Fruit fly (Drosophila melanogaster) whole organism, pupa: ENCODE data around the gene EndoA.

Source experiments
- CG10348 ChIP-seq: fragments of 200-800 bp; sonication (Bioruptor generic); IDR thresholded peaks from 2 replicates; pipeline ENCODE4 v1.3.6; 2022; ENCODE audit warnings: missing biosample characterization, missing genetic modification characterization
- CG12605 ChIP-seq: fragments of 200-800 bp; sonication (Bioruptor generic); IDR thresholded peaks from 2 replicates; pipeline ENCODE4 v1.3.6; 2022; ENCODE audit warnings: missing biosample characterization, missing genetic modification characterization
- CG13204 ChIP-seq: fragments of 200-800 bp; sonication (Bioruptor generic); optimal IDR thresholded peaks from 2 replicates; lab custom pipeline; 2018; ENCODE audit warnings: missing biosample characterization, mild to moderate bottlenecking, missing genetic modification characterization, moderate library complexity
- CG14655 ChIP-seq: fragments of 200-800 bp; sonication (Bioruptor generic); optimal IDR thresholded peaks from 3 replicates; lab custom pipeline; 2017; ENCODE audit warnings: mild to moderate bottlenecking, missing biosample characterization, missing genetic modification reagents, missing genetic modification characterization
- CG15710 ChIP-seq: fragments of 200-800 bp; sonication (Bioruptor generic); optimal IDR thresholded peaks from 2 replicates; lab custom pipeline; 2018; ENCODE audit warnings: missing biosample characterization, mild to moderate bottlenecking, missing genetic modification characterization, moderate library complexity
- CG17806 ChIP-seq: fragments of 200-800 bp; sonication (Bioruptor generic); optimal IDR thresholded peaks from 2 replicates; lab custom pipeline; 2018; ENCODE audit warnings: missing biosample characterization, mild to moderate bottlenecking, missing genetic modification characterization, moderate library complexity
- CG32121 ChIP-seq: fragments of 200-800 bp; sonication (Bioruptor generic); IDR thresholded peaks from 2 replicates; pipeline ENCODE4 v1.3.6; 2022; ENCODE audit warnings: missing biosample characterization, missing genetic modification characterization
- CG34367 ChIP-seq: fragments of 200-800 bp; sonication (Bioruptor generic); optimal IDR thresholded peaks from 2 replicates; lab custom pipeline; 2018; ENCODE audit warnings: missing biosample characterization, mild to moderate bottlenecking, missing genetic modification characterization
- CG4496 ChIP-seq: fragments of 200-800 bp; sonication (Bioruptor generic); IDR thresholded peaks from 3 replicates; pipeline ENCODE4 v1.3.6; 2022; ENCODE audit warnings: missing biosample characterization, missing genetic modification characterization
- CG8159 ChIP-seq: fragments of 200-800 bp; sonication (Bioruptor generic); optimal IDR thresholded peaks from 3 replicates; lab custom pipeline; 2018; ENCODE audit warnings: missing biosample characterization, mild to moderate bottlenecking, missing genetic modification characterization, moderate library complexity
- CG8301 ChIP-seq: fragments of 200-800 bp; sonication (Bioruptor generic); optimal IDR thresholded peaks from 2 replicates; lab custom pipeline; 2018; ENCODE audit warnings: missing biosample characterization, mild to moderate bottlenecking, missing genetic modification characterization
- CG9948 ChIP-seq: fragments of 200-800 bp; sonication (Bioruptor generic); optimal IDR thresholded peaks from 2 replicates; lab custom pipeline; 2018; ENCODE audit warnings: missing biosample characterization, mild to moderate bottlenecking, missing genetic modification characterization, moderate library complexity
- D1 ChIP-seq: fragments of 200-800 bp; sonication (Bioruptor generic); optimal IDR thresholded peaks from 2 replicates; lab custom pipeline; 2018; ENCODE audit warnings: missing biosample characterization, mild to moderate bottlenecking, missing genetic modification characterization, moderate library complexity
- EcR ChIP-seq: fragments of 200-800 bp; sonication (Bioruptor generic); optimal IDR thresholded peaks from 3 replicates; lab custom pipeline; 2019; ENCODE audit warnings: missing biosample characterization, missing genetic modification characterization, mild to moderate bottlenecking, moderate library complexity, missing genetic modification reagents
- Ets98B ChIP-seq: fragments of 200-800 bp; sonication (Bioruptor generic); IDR thresholded peaks from 2 replicates; pipeline ENCODE4 v1.3.6; 2022; ENCODE audit warnings: missing biosample characterization, missing genetic modification characterization
- Pif1A ChIP-seq: fragments of 200-800 bp; sonication (Bioruptor generic); optimal IDR thresholded peaks from 3 replicates; lab custom pipeline; 2016; ENCODE audit warnings: missing biosample characterization, missing genetic modification characterization
- Pif1B ChIP-seq: fragments of 200-800 bp; sonication (Bioruptor generic); optimal IDR thresholded peaks from 3 replicates; lab custom pipeline; 2016; ENCODE audit warnings: missing biosample characterization, missing genetic modification characterization
- Snoo ChIP-seq: fragments of 200-800 bp; sonication (Bioruptor generic); optimal IDR thresholded peaks from 3 replicates; lab custom pipeline; 2017; ENCODE audit warnings: missing biosample characterization, mild to moderate bottlenecking, missing genetic modification characterization, inconsistent platforms
- fd96Ca ChIP-seq: fragments of 200-800 bp; sonication (Bioruptor generic); IDR thresholded peaks from 3 replicates; pipeline ENCODE4 v1.3.6; 2022; ENCODE audit warnings: missing biosample characterization, missing genetic modification characterization
- gl ChIP-seq: fragments of 200-800 bp; sonication (Bioruptor generic); optimal IDR thresholded peaks from 2 replicates; lab custom pipeline; 2018; ENCODE audit warnings: missing biosample characterization, mild to moderate bottlenecking, missing genetic modification characterization
- rn ChIP-seq: fragments of 200-800 bp; sonication (Bioruptor generic); IDR thresholded peaks from 2 replicates; pipeline ENCODE4 v1.3.6; 2022; ENCODE audit warnings: missing biosample characterization, missing genetic modification characterization

The EndoA gene

DNA sequence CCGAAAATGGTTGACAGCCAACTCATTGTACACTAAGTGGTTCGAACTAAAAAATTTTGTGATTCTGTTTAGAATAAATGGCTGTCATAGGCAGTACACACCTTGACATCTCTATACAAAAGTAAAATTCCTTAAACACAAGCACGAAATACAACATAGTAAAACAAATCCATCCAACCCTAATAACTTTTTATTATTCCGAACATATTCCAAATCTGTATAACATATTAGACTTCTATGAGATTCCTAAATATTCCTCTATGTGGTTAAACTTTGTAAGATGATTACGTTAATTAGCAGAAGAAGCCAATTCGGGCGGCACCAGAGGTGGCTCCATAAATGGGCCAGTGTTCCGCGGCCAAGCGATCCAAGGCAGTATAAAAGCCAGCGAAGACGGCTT lies 4.2 kb upstream of the EndoA start, which contains the start of gene CG14294:
CG14294 (minus strand) TSS at position 101 of the 400 bp plus-strand sequence.
- TF ChIP-seq CG32121 (GFP tag; lab: Robert Waterston, UW) (no peak), rn (no peak), CG17806 (no peak), CG9948 (no peak), CG14655 (GFP tag; lab: Kevin White, UChicago) (no peak), CG13204 (GFP tag; lab: Kevin White, UChicago) (no peak), CG12605 (no peak), Snoo (no peak), Pif1B (GFP tag; lab: Kevin White, UChicago) (no peak)

DNA sequence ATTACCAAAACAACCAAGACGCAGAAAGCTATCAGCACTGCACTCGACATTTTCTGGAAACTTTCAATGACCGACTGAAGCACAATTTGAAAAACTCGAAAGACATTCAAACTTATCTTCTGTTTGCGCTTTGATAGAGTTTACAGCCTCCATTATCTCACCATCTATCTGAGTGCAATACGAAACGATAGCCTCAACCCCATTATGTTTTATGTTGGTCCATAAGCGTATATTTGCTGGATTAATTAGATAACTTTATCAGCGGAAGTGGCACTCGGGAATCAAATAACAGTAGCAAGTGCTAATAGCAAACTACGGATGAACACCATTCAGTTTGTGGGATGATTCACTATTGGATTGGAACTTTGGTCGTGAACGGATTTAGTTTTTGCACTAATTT lies 3.6 kb upstream of the EndoA start, which contains the start of gene CG34284:
CG34284 (minus strand) TSS at position 76 of the 400 bp plus-strand sequence.
- TF ChIP-seq Pif1B (GFP tag; lab: Kevin White, UChicago) (no peak), CG13204 (GFP tag; lab: Kevin White, UChicago) (no peak), gl (tag; lab: Kevin White, UChicago) (no peak), CG8159 (tag; lab: Kevin White, UChicago) (no peak), rn (no peak), D1 (tag; lab: Kevin White, UChicago) (no peak), CG8301 (tag; lab: Kevin White, UChicago) (no peak), EcR (GFP tag; lab: Kevin White, UChicago) (no peak), CG12605 (no peak), Ets98B (GFP tag; lab: Robert Waterston, UW) (no peak), Snoo (no peak), CG9948 (no peak), fd96Ca (GFP tag; lab: Robert Waterston, UW) (no peak), Pif1A (GFP tag; lab: Kevin White, UChicago) (no peak), CG34367 (tag; lab: Kevin White, UChicago) (no peak), CG15710 (no peak), CG32121 (GFP tag; lab: Robert Waterston, UW) (no peak), CG4496 (no peak), CG17806 (no peak)

DNA sequence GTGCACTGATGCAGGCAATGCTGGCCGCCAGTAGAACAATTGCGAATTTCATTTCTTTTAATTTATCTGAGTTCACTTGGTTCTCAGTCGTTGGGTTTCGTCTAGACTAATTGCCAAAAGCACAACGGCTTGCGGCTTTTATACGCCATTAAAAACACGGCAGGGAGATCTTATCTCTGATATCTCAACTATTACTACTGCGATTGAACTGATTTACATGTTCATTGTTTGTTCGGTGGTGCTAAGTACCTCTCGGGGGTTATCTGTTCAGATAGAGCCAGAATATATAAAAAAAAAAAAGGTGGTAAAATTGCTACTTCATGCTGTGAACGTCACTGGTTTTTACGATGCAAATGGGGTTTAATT lies 871 bp upstream of the EndoA start, which contains the start of gene CG14292:
CG14292 (minus strand) TSS at position 101 of the 366 bp plus-strand sequence.
- TF ChIP-seq D1 (tag; lab: Kevin White, UChicago) = no peak
- TF ChIP-seq CG8159 (tag; lab: Kevin White, UChicago) = no peak
- TF ChIP-seq CG17806 = no peak
- TF ChIP-seq CG14655 (GFP tag; lab: Kevin White, UChicago) = no peak
- TF ChIP-seq fd96Ca (GFP tag; lab: Robert Waterston, UW) = no peak

DNA sequence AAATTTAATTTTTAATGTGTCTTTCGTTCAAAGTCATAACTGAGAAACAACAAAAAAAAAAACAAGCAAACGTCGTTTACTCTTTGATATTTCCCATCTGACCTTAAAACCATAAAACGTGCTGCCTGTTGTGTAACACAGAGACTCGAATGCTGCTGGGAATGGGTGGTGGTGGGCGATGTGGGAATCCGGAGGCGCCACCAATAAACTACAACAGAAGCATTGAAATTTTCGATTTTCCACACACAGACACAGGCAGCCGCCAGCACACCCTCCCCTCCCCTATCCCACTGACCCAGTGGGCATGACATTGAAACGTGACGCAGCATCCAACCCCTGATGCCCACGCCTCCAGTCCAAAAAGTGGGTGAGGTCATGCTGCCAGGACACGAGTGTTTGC lies 3.9 kb downstream of the EndoA start:
- TF ChIP-seq Pif1B (GFP tag; lab: Kevin White, UChicago) (no peak), CG12605 (no peak), CG10348 (GFP tag; lab: Robert Waterston, UW) (no peak), CG15710 (no peak), gl (tag; lab: Kevin White, UChicago) (no peak), Pif1A (GFP tag; lab: Kevin White, UChicago) (no peak), CG8301 (tag; lab: Kevin White, UChicago) (no peak), EcR (GFP tag; lab: Kevin White, UChicago) (no peak), Snoo (no peak), CG4496 (no peak), fd96Ca (GFP tag; lab: Robert Waterston, UW) (no peak), CG17806 (no peak), CG9948 (no peak), CG13204 (GFP tag; lab: Kevin White, UChicago) (no peak), rn (no peak), CG34367 (tag; lab: Kevin White, UChicago) (no peak)

DNA sequence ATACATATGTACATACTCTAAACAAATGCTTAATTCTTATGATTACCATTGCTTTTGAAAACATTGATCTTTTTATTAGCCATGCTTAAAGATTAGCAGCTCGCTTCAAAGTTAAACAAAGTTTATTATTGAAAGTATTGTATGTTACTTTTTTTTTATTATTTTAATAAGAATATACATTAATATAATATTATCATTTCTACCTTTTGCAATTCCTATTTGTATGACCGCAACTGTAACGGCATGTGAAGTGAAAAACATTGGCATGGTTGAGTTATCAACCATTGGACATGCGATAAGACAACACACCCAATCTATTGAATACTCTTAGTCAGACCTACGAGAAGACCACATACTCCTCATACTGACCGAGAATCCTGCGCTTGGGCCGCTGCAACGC lies 4.5 kb downstream of the EndoA start:
- TF ChIP-seq CG8301 (tag; lab: Kevin White, UChicago) (no peak), CG17806 (peak; percentile 1), CG34367 (tag; lab: Kevin White, UChicago) (no peak), CG15710 (no peak), Snoo (no peak), fd96Ca (GFP tag; lab: Robert Waterston, UW) (no peak), rn (no peak), CG14655 (GFP tag; lab: Kevin White, UChicago) (peak; percentile 3)
- TF ChIP-seq, all 21 proteins: peak for 2

DNA sequence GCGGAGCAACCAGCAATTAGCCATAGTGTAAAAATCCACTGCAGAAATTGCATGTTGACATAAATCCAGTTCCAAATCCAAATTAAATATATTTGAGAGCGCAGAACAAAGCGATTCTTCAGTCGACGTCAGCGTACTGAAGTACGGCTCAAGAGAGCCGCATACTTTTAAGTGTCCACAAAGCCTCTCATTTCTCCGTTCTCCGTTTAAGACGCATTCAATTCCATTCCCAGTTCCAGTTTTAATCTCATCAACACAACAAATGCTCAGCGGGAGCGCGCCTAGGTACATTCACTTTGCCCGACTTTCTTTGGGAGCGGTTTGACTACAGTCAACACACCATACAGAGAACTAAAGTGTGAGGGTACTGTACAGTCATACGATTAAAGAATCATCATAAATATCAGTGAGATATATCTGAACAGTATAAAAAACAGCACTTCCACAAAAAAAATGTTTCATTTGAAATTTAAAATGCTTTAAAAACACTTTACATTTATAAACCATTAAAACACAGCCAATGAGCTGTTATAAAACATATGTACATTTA lies 6.4 kb downstream of the EndoA start, which contains the start of gene Sgsh:
Sgsh (minus strand) TSS at position 141 of the 550 bp plus-strand sequence.
- TF ChIP-seq Pif1B (GFP tag; lab: Kevin White, UChicago) (peak; percentile 13), CG8159 (tag; lab: Kevin White, UChicago) (peak; percentile 28), EcR (GFP tag; lab: Kevin White, UChicago) (peak; percentile 40), CG34367 (tag; lab: Kevin White, UChicago) (no peak), D1 (tag; lab: Kevin White, UChicago) (no peak), CG17806 (no peak), CG14655 (GFP tag; lab: Kevin White, UChicago) (peak; percentile 18), CG13204 (GFP tag; lab: Kevin White, UChicago) (no peak), CG4496 (peak; percentile 41; the same call in 2 of the 3 replicates), rn (no peak)
- TF ChIP-seq, all 21 proteins: peak for 5
